Fruit fly (Drosophila melanogaster): ENCODE results near the gene rept.

DNA sequence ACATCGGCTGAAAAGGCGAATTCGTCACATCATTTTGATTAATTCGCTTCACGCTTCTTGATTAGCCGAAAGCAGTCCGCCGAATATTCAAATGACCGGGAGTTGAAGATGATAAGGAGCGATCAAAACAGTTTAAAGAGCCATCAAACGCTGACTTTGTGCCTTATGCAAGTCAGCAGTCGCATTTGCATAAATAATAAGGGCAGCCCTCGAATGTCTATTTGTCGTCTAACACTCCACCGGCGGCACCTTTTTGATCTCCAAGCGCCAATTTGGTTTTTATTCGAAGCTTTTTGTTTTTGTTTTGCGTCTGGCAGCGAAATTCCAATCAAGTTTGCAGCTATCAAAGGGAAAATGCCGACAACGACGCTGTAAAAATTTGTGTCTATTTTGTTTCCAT lies 29.5 kb upstream of the rept start:
- TF ChIP-seq lola (GFP tag; optimal IDR thresholded peaks at IDR 0.05), result no peak
- no peak for TF ChIP-seq Lpt (GFP tag; optimal IDR thresholded peaks at IDR 0.05)
- TF ChIP-seq Gsc (GFP tag; IDR thresholded peaks at IDR 0.05), result no peak
- no peak for TF ChIP-seq CG9817 (tag; optimal IDR thresholded peaks at IDR 0.05)
- TF ChIP-seq CG2120 (GFP tag; optimal IDR thresholded peaks at IDR 0.05), result no peak
- TF ChIP-seq CG3407 (GFP tag; optimal IDR thresholded peaks at IDR 0.05), result no peak

Measured in whole organism, embryonic.